Worm (Caenorhabditis elegans): ENCODE measurements around the gene gbas-1.

DNA sequence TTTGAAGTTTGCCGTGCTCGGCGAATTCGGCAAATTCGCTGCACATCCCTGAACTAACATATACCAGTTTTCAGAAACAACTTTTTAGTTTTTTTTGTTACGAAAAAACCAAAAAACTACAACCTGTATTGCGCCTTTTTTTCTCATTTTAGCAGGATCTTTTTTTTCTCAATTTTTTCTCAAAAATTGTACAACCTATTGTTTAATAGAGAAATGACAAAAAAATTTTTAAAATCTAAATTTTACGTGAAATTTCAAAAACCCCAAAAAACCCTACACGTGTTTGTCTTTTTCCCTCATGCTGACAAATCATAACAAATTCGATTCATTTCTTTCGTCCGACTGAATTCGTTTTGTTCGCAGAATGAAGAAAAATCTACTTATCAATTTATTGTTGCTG, 41.2 kb downstream of the gbas-1 start, which contains the start of gene K02F6.3:
- TF ChIP-seq unc-62 (GFP tag; optimal IDR thresholded peaks at IDR 0.05 in 1 of 2) = no peak
- no peak for TF ChIP-seq unc-62 (tag; optimal IDR thresholded peaks at IDR 0.05)
- TF ChIP-seq ceh-20 (GFP tag; IDR thresholded peaks at IDR 0.05) = no peak
- TF ChIP-seq jun-1 (tag; optimal IDR thresholded peaks at IDR 0.05) = no peak
- TF ChIP-seq snpc-4 (tag; optimal IDR thresholded peaks at IDR 0.05) = no peak
- no peak for TF ChIP-seq pqm-1 (tag; optimal IDR thresholded peaks at IDR 0.05)
- TF ChIP-seq daf-12 (tag; optimal IDR thresholded peaks at IDR 0.05) = no peak
- no peak for TF ChIP-seq zip-11 (GFP tag; IDR thresholded peaks at IDR 0.05)
- TF ChIP-seq lin-15B (tag; optimal IDR thresholded peaks at IDR 0.05) = no peak
- TF ChIP-seq pha-4 (GFP tag; IDR thresholded peaks at IDR 0.05) = no peak
- no peak for TF ChIP-seq pha-4 (tag; optimal IDR thresholded peaks at IDR 0.05)
- TF ChIP-seq mes-2 (tag; optimal IDR thresholded peaks at IDR 0.05; ENCODE audit: poor library complexity, severe bottlenecking) = no peak
- TF ChIP-seq fos-1 (tag; optimal IDR thresholded peaks at IDR 0.05) = no peak
- TF ChIP-seq ZK546.5 (tag; optimal IDR thresholded peaks at IDR 0.05) = no peak
- TF ChIP-seq Y5F2A.4 (GFP tag; optimal IDR thresholded peaks at IDR 0.05) = no peak
